Worm (Caenorhabditis elegans) whole organism, early embryonic: ENCODE data around the gene ZC317.7.

Experiments
- ama-1 ChIP-seq: fragments of 150-350 bp; optimal IDR thresholded peaks from 2 replicates; lab custom pipeline; 2014
- ceh-13 ChIP-seq: fragments of 200-800 bp; sonication (Bioruptor generic); optimal IDR thresholded peaks from 2 replicates; lab custom pipeline; 2018; ENCODE audit warnings: mild to moderate bottlenecking, missing genetic modification characterization, missing compliant biosample characterization
- hmg-4 ChIP-seq: fragments of 200-800 bp; sonication (Bioruptor generic); optimal IDR thresholded peaks from 2 replicates; lab custom pipeline; 2018; ENCODE audit warnings: mild to moderate bottlenecking, missing genetic modification characterization, missing compliant biosample characterization
- pes-1 ChIP-seq: fragments of 200-800 bp; sonication (Bioruptor generic); IDR thresholded peaks from 2 replicates; pipeline ENCODE4 v1.3.6; 2022; ENCODE audit warnings: missing genetic modification reagents, missing genetic modification characterization, missing compliant biosample characterization

DNA sequence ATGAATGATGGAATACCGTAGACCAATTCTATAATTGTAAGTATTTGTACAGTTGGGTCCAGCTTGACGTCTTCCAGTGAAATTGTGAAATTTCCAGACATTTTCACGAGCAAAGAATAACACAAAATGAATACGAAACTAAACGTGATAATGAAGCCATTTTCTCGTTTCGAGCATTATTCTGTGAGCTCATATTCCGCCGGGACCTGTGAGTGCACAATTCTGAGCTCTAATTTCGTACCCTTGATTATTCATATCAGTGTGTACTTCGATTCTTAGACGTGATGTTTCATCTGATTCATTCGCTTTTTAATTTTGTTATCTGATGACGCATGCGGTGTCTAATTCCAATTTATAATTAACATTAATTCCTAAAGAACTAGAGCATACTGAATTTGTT is 11.5 kb upstream of the ZC317.7 start, which contains the start of gene srg-66:
- no peak for TF ChIP-seq hmg-4 (GFP tag; lab: Kevin White, UChicago)
- no peak for TF ChIP-seq pes-1 (GFP tag; lab: Robert Waterston, UW)
- no peak for TF ChIP-seq ama-1 (lab: Kevin White, UChicago)
- TF ChIP-seq ceh-13, result no peak
